Worm (Caenorhabditis elegans): ENCODE measurements around the gene cut-3.

The cut-3 gene

DNA sequence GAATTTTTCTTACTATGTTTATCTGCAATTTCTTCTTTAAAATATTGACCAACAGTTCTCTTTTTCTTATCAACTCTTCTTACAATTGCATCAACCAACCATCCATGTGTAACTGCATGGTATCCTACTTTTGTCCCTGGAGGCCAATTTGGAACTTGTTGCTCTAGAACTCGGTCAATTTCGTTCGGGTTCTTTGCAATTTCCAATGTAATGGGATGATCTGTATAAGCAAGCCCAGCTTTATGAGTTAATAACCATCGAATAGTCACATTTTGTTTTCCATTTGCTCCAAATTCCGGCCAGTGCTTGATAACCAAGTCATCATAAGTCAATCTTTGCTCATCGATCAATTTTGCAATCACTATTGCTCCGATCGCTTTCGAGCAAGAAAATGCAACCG is 32.7 kb upstream of the cut-3 start:
- no peak for TF ChIP-seq pha-4 (tag; optimal IDR thresholded peaks at IDR 0.05)
- no peak for TF ChIP-seq hlh-1 (tag; optimal IDR thresholded peaks at IDR 0.05)
- no peak for TF ChIP-seq nhr-12 (tag; optimal IDR thresholded peaks at IDR 0.05)
- TF ChIP-seq blmp-1 (tag; optimal IDR thresholded peaks at IDR 0.05): no peak
- no peak for TF ChIP-seq flh-1 (GFP tag; optimal IDR thresholded peaks at IDR 0.05)
- no peak for TF ChIP-seq drap-1 (GFP tag; optimal IDR thresholded peaks at IDR 0.05)
- no peak for TF ChIP-seq mls-2 (tag; optimal IDR thresholded peaks at IDR 0.05)
- no peak for TF ChIP-seq nhr-2 (tag; optimal IDR thresholded peaks at IDR 0.05)
- no peak for TF ChIP-seq elt-3 (tag; optimal IDR thresholded peaks at IDR 0.05)
- no peak for TF ChIP-seq sptf-1 (tag; optimal IDR thresholded peaks at IDR 0.05)
- TF ChIP-seq lin-32 (GFP tag; optimal IDR thresholded peaks at IDR 0.05): no peak
- TF ChIP-seq unc-62 (GFP tag; optimal IDR thresholded peaks at IDR 0.05): no peak
- TF ChIP-seq bed-3 (GFP tag; optimal IDR thresholded peaks at IDR 0.05): no peak
- no peak for TF ChIP-seq ztf-11 (tag; optimal IDR thresholded peaks at IDR 0.05)

DNA sequence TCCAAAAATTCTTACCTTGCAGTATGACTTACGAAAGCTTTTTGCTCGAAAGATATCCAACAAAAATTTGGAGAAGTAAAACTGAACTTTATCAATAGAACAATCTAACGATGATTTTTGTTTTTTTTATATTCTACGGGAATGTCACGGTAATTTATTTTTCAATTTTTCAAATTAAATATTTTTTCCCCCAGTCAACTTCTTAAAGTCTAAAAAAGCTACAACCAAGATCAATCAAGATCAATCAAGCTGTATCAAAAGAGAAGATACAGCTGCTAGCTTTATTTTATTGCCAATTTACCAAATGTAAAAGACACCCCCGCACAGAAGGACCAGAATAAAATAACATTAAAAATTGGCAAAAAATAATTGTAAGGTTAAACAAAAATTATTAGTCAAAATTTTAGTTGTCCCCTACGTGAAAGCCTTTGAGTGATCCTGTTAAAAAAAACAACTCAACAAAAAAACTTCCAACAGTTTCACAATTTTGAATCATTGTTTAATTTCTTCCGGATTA is 28.7 kb upstream of the cut-3 start, which contains the start of the genes M05D6.1 and M05D6.3:
TSS of gene M05D6.1 (minus strand) at position 101 of the 517 bp plus-strand sequence.
TSS of gene M05D6.3 (plus strand) at position 467 of the 517 bp plus-strand sequence.
- no peak for TF ChIP-seq snpc-4 (tag; optimal IDR thresholded peaks at IDR 0.05)
- no peak for TF ChIP-seq elt-3 (tag; optimal IDR thresholded peaks at IDR 0.05)
- no peak for TF ChIP-seq tbx-8 (GFP tag; optimal IDR thresholded peaks at IDR 0.05)
- TF ChIP-seq lin-32 (GFP tag; optimal IDR thresholded peaks at IDR 0.05): no peak
- TF ChIP-seq flh-1 (GFP tag; optimal IDR thresholded peaks at IDR 0.05): no peak
- no peak for TF ChIP-seq pha-4 (tag; optimal IDR thresholded peaks at IDR 0.05)
- no peak for TF ChIP-seq nhr-12 (tag; optimal IDR thresholded peaks at IDR 0.05)
- no peak for TF ChIP-seq nhr-237 (tag; optimal IDR thresholded peaks at IDR 0.05)
- no peak for TF ChIP-seq nhr-28 (tag; optimal IDR thresholded peaks at IDR 0.05)
- no peak for TF ChIP-seq mab-5 (tag; optimal IDR thresholded peaks at IDR 0.05)
- TF ChIP-seq ham-2 (GFP tag; optimal IDR thresholded peaks at IDR 0.05): no peak
- TF ChIP-seq cnd-1 (tag; optimal IDR thresholded peaks at IDR 0.05): no peak
- no peak for TF ChIP-seq sptf-1 (tag; optimal IDR thresholded peaks at IDR 0.05)
- TF ChIP-seq lsy-2 (tag; optimal IDR thresholded peaks at IDR 0.05): no peak
- no peak for TF ChIP-seq unc-120 (tag; optimal IDR thresholded peaks at IDR 0.05; ENCODE audit: poor library complexity, severe bottlenecking)
- no peak for TF ChIP-seq hlh-1 (tag; optimal IDR thresholded peaks at IDR 0.05)
- TF ChIP-seq ceh-83 (GFP tag; optimal IDR thresholded peaks at IDR 0.05): no peak
- TF ChIP-seq ztf-11 (tag; optimal IDR thresholded peaks at IDR 0.05): no peak
- no peak for TF ChIP-seq nhr-2 (tag; optimal IDR thresholded peaks at IDR 0.05)

DNA sequence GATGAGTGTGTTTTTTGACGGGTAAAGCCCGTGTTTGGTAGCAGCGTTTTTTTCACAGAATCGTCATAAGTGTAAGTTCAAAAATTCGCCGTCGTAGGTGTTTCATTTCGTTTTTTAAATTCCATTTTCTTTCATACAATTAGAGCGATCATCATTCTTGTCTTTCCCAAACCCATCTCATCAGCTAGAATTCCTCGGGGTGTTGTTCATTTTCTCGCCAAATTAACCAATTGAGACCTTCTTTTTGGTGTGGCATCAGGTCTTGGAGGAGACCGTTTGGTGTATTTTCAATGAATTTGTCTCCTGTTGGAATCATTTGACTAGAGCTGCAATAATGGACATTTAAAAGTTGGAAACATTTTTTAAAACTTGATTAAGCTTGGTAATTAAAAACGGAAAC is 26.3 kb upstream of the cut-3 start:
- TF ChIP-seq ceh-39 (tag; optimal IDR thresholded peaks at IDR 0.05) (no peak), nhr-28 (tag; optimal IDR thresholded peaks at IDR 0.05) (no peak), ceh-83 (GFP tag; optimal IDR thresholded peaks at IDR 0.05) (no peak), hlh-1 (tag; optimal IDR thresholded peaks at IDR 0.05) (no peak), mab-5 (tag; optimal IDR thresholded peaks at IDR 0.05) (no peak), ces-1 (GFP tag; optimal IDR thresholded peaks at IDR 0.05) (no peak), unc-39 (tag; optimal IDR thresholded peaks at IDR 0.05) (no peak), blmp-1 (tag; optimal IDR thresholded peaks at IDR 0.05) (no peak), lin-32 (GFP tag; optimal IDR thresholded peaks at IDR 0.05) (no peak), drap-1 (GFP tag; optimal IDR thresholded peaks at IDR 0.05) (no peak), nhr-12 (tag; optimal IDR thresholded peaks at IDR 0.05) (no peak)

DNA sequence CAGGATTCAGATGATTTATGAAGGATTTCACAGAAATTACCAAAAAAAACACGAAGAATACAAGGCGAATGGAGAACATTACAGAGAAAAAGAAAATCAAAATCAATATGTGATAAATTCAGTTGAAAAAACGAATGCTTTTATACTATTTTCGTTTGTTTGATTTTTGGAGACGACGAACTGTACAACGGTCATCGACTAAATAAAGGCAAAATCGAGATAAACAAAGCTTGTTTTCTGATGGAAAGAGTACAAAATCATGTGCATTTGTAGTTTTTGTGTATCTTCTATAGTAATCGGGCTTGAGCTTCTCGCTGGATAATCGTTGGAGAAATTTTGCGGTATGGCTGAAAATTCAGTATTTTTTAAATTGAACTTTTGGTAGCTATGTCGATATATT is 24.5 kb upstream of the cut-3 start, which contains the start of gene M05D6.8:
TSS of gene M05D6.8 (minus strand) at position 101 of the 400 bp plus-strand sequence.
- TF ChIP-seq lin-13 (tag; optimal IDR thresholded peaks at IDR 0.05): no peak
- TF ChIP-seq lsy-2 (tag; optimal IDR thresholded peaks at IDR 0.05): no peak
- TF ChIP-seq ztf-11 (tag; optimal IDR thresholded peaks at IDR 0.05): no peak
- no peak for TF ChIP-seq tbx-8 (GFP tag; optimal IDR thresholded peaks at IDR 0.05)
- TF ChIP-seq ceh-39 (tag; optimal IDR thresholded peaks at IDR 0.05): no peak

DNA sequence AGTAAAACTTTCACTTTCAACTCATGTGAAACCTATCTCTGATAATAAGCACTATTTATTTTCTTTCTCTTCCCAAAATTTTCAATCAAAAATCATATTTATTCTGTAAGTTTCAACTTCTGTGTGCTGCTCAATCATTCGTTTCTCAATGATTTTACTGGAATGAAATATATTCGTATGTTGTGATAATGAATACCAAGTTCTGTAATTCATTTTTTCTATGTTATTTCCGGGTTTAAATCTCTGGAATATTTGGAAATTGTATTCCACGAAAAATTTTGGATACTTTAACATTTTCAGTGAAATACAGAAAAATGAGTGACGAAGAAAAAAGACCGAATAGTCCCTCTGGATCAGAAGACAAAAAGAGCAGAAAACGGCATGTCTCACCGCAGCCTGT is 21.2 kb upstream of the cut-3 start, which contains the start of gene M05D6.2:
TSS of gene M05D6.2 (plus strand) at position 301 of the 400 bp plus-strand sequence.
- no peak for TF ChIP-seq snpc-4 (tag; optimal IDR thresholded peaks at IDR 0.05)
- TF ChIP-seq sem-2 (GFP tag; optimal IDR thresholded peaks at IDR 0.05): no peak

DNA sequence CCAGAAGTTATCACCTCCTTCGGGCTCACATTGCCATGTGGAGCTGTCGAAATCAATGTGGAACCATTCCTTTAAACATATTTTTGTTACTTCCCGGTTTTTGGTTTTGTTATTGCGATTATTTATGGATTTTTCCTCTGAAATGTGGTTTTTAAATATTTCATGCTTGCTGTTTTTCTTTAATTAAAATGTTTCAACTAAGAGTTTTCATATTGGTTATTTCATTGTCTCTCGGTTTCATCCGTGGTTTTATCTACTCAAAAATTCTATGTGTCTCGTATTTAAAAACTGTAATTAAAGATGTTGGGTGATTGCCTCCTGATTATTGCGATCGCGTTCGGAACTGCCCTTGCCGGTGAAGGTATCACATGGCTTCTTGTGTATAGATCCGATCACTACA is 20.2 kb upstream of the cut-3 start, which contains the start of gene F22B5.10:
TSS of gene F22B5.10 (plus strand) at position 301 of the 400 bp plus-strand sequence.
- TF ChIP-seq ceh-83 (GFP tag; optimal IDR thresholded peaks at IDR 0.05) (peak; percentile 32), drap-1 (GFP tag; optimal IDR thresholded peaks at IDR 0.05) (no peak), ces-1 (GFP tag; optimal IDR thresholded peaks at IDR 0.05) (no peak)

Data from whole organism, mixed stage, embryonic.